Fruit fly (Drosophila melanogaster): ENCODE data around the gene CG8112.

DNA sequence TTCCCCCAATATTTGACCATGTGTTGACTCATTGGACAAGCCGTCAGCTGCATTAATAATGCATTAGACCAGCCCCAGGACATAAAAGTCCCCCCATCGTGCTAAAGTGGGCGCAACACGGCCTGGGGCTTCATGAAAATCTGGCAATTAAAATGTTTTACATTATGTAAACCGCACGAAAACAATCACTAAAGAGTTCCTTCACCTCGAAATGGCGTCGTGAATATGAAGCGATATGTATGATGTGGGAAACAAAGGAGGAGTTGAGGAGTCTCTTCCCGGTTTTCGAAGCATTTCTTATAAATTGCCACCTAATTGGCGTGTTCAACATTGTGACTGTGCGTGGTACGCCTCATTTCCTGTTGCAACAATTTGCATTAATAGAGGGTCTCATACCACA, 29.9 kb downstream of the CG8112 start:
- TF ChIP-seq insv (optimal IDR thresholded peaks at IDR 0.05) = no peak
- no peak for TF ChIP-seq Sin3A (optimal IDR thresholded peaks at IDR 0.05)
- no peak for TF ChIP-seq ttk (optimal IDR thresholded peaks at IDR 0.05)
- TF ChIP-seq Myc (optimal IDR thresholded peaks at IDR 0.05) = no peak

Data from Kc167 (cell line).